Worm (Caenorhabditis elegans) whole organism, young adult: ENCODE data around the gene C14B4.2.

Experiments used
- Y56A3A.18 ChIP-seq: fragments of 200-800 bp; sonication (Bioruptor generic); IDR thresholded peaks from 2 replicates; pipeline ENCODE4 v1.3.6; 2022; ENCODE audit warnings: missing genetic modification reagents, missing genetic modification characterization, missing compliant biosample characterization
- aptf-3 ChIP-seq: fragments of 200-800 bp; sonication (Bioruptor generic); IDR thresholded peaks from 2 replicates; pipeline ENCODE4 v1.3.6; 2022; ENCODE audit warnings: missing genetic modification characterization, missing compliant biosample characterization
- bed-1 ChIP-seq: fragments of 200-800 bp; sonication (Bioruptor generic); IDR thresholded peaks from 2 replicates; pipeline ENCODE4 v1.3.6; 2022; ENCODE audit warnings: missing genetic modification reagents, missing genetic modification characterization, missing compliant biosample characterization
- efl-1 ChIP-seq: fragments of 150-350 bp; optimal IDR thresholded peaks from 2 replicates; lab custom pipeline; 2014; ENCODE audit warnings: missing biosample characterization, missing genetic modification reagents, missing genetic modification characterization
- let-526 ChIP-seq: fragments of 200-800 bp; sonication (Bioruptor generic); IDR thresholded peaks from 2 replicates; pipeline ENCODE4 v1.3.6; 2022; ENCODE audit warnings: missing genetic modification reagents, missing genetic modification characterization, missing compliant biosample characterization
- madf-10 ChIP-seq: sonication (generic microtip); optimal IDR thresholded peaks from 2 replicates; lab custom pipeline; 2016; ENCODE audit warnings: mild to moderate bottlenecking, missing genetic modification characterization, missing compliant biosample characterization
- madf-6 ChIP-seq: fragments of 200-800 bp; sonication (Bioruptor generic); IDR thresholded peaks from 2 replicates; pipeline ENCODE4 v1.3.6; 2022; ENCODE audit warnings: missing genetic modification reagents, missing genetic modification characterization, missing compliant biosample characterization
- mel-28 ChIP-seq: sonication (generic microtip); optimal IDR thresholded peaks from 2 replicates; lab custom pipeline; 2016; ENCODE audit warnings: borderline replicate concordance, mild to moderate bottlenecking, missing genetic modification characterization, missing compliant biosample characterization
- nhr-27 ChIP-seq: fragments of 200-800 bp; sonication (Bioruptor generic); optimal IDR thresholded peaks from 2 replicates; lab custom pipeline; 2018; ENCODE audit warnings: mild to moderate bottlenecking, missing genetic modification characterization, moderate library complexity, missing compliant biosample characterization
- snpc-1.1 ChIP-seq: sonication (generic microtip); optimal IDR thresholded peaks from 2 replicates; lab custom pipeline; 2017; ENCODE audit warnings: missing genetic modification characterization, mild to moderate bottlenecking, missing compliant biosample characterization, antibody characterized with exemption, moderate library complexity, missing genotype, missing genetic modification reagents; ENCODE audit not compliant: insufficient read depth
- snpc-4 ChIP-seq, 5 experiments: fragments of 150-350 bp in 1 of 5; sonication (generic microtip) in 4 of 5; optimal IDR thresholded peaks; 2 replicates each; lab custom pipeline; 2014 to 2018; ENCODE audit warnings: missing genetic modification characterization in 5 of 5, missing biosample characterization in 3 of 5, antibody characterized with exemption in 2 of 5, mild to moderate bottlenecking in 2 of 5, missing compliant biosample characterization in 2 of 5, missing genotype in 2 of 5, moderate library complexity in 2 of 5, missing genetic modification reagents in 1 of 5
- unc-130 ChIP-seq: sonication (generic microtip); optimal IDR thresholded peaks from 2 replicates; lab custom pipeline; 2016; ENCODE audit warnings: missing genetic modification reagents, missing genetic modification characterization, missing compliant biosample characterization

DNA sequence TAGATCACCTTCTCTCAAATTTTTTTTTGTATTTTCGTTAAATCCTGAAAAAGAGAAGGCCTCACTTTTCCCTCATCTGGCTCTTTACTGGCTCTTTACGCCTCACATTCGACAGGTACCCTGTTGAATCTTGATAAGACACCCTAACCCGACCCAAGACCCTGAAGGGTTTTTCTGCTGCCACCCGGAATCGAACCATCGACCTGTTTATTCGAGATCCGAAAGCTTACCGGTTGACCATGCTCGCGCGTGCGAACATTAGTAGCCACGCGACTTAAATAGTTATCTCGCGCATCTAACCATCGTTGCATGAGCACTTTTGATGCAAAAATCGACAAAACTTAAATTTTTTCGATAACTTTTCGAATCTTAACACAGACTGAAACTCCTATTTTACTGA is 7.2 kb downstream of the C14B4.2 start:
- TF ChIP-seq efl-1 (GFP tag; lab: Kevin White, UChicago) (no peak), madf-10 (tag; lab: Kevin White, UChicago) (no peak), bed-1 (GFP tag; lab: Robert Waterston, UW) (no peak), let-526 (GFP tag; lab: Robert Waterston, UW) (no peak), madf-6 (GFP tag; lab: Robert Waterston, UW) (no peak), mel-28 (tag; lab: Kevin White, UChicago) (no peak), aptf-3 (no peak), nhr-27 (no peak), Y56A3A.18 (GFP tag; lab: Robert Waterston, UW) (no peak), unc-130 (GFP tag; lab: Kevin White, UChicago) (no peak), snpc-4 (GFP tag; optimal IDR thresholded peaks at IDR 0.05; lab: Kevin White, UChicago) (no peak), snpc-4 (tag; optimal IDR thresholded peaks at IDR 0.05; lab: Kevin White, UChicago) (no peak), snpc-1.1 (tag; lab: Kevin White, UChicago) (no peak)
